Worm (Caenorhabditis elegans) whole organism, L4/young adult: ENCODE data around the gene T17A3.12.

Experiments
- W03F9.2 ChIP-seq: fragments of 150-350 bp; optimal IDR thresholded peaks from 2 replicates; lab custom pipeline; 2014; ENCODE audit warnings: missing biosample characterization, missing genetic modification characterization
- him-1 ChIP-seq: sonication (generic microtip); optimal IDR thresholded peaks from 2 replicates; lab custom pipeline; 2016; ENCODE audit warnings: missing genotype, missing genetic modification reagents, missing genetic modification characterization, missing compliant biosample characterization

ce11 chrIII:171617-172016, 26.6 kb upstream of the T17A3.12 start, which contains the start of the genes F40G9.9 and F40G9.12:
- TF ChIP-seq W03F9.2 (tag; lab: Kevin White, UChicago), result no peak
- no peak for TF ChIP-seq him-1 (tag; lab: Kevin White, UChicago)
